Worm (Caenorhabditis elegans) whole organism, young adult: ENCODE data around the gene F18E3.12.

Experiments
- B0261.1 ChIP-seq: sonication (generic microtip); optimal IDR thresholded peaks from 2 replicates; lab custom pipeline; 2016; ENCODE audit warnings: mild to moderate bottlenecking, missing genetic modification characterization, moderate library complexity, missing compliant biosample characterization
- B0336.3 ChIP-seq: fragments of 200-800 bp; sonication (Bioruptor generic); IDR thresholded peaks from 2 replicates; pipeline ENCODE4 v1.3.6; 2022; ENCODE audit warnings: missing genetic modification characterization, missing compliant biosample characterization
- F33H1.4 ChIP-seq: fragments of 200-800 bp; sonication (Bioruptor generic); IDR thresholded peaks from 2 replicates; pipeline ENCODE4 v1.3.6; 2022; ENCODE audit warnings: missing genetic modification reagents, missing genetic modification characterization, missing compliant biosample characterization
- F55B11.4 ChIP-seq: sonication (generic microtip); optimal IDR thresholded peaks from 2 replicates; lab custom pipeline; 2016; ENCODE audit warnings: missing compliant biosample characterization, missing genetic modification characterization, borderline replicate concordance; ENCODE audit not compliant: insufficient read depth
- K11D2.4 ChIP-seq: fragments of 200-800 bp; sonication (Bioruptor generic); IDR thresholded peaks from 2 replicates; pipeline ENCODE4 v1.3.6; 2022; ENCODE audit warnings: missing genetic modification reagents, missing genetic modification characterization, missing compliant biosample characterization
- K12H6.12 ChIP-seq: fragments of 200-800 bp; sonication (Bioruptor generic); optimal IDR thresholded peaks from 2 replicates; lab custom pipeline; 2018; ENCODE audit warnings: mild to moderate bottlenecking, missing genetic modification characterization, missing compliant biosample characterization
- Y53G8AR.9 ChIP-seq: fragments of 200-800 bp; sonication (Bioruptor generic); conservative IDR thresholded peaks from 2 replicates; pipeline ENCODE4 v1.3.6; 2022; ENCODE audit warnings: missing genetic modification reagents, missing genetic modification characterization, missing compliant biosample characterization
- Y56A3A.18 ChIP-seq: fragments of 200-800 bp; sonication (Bioruptor generic); IDR thresholded peaks from 2 replicates; pipeline ENCODE4 v1.3.6; 2022; ENCODE audit warnings: missing genetic modification reagents, missing genetic modification characterization, missing compliant biosample characterization
- Y67H2A.10 ChIP-seq: fragments of 200-800 bp; sonication (Bioruptor generic); conservative IDR thresholded peaks from 2 replicates; pipeline ENCODE4 v1.3.6; 2022; ENCODE audit warnings: missing genetic modification reagents, missing genetic modification characterization, missing compliant biosample characterization
- ZK185.1 ChIP-seq: sonication (generic microtip); optimal IDR thresholded peaks from 2 replicates; lab custom pipeline; 2016; ENCODE audit warnings: mild to moderate bottlenecking, missing genetic modification characterization, missing compliant biosample characterization; ENCODE audit not compliant: poor library complexity, severe bottlenecking
- ama-1 ChIP-seq, 3 experiments: fragments of 150-350 bp in 1 of 3; sonication (generic microtip) in 2 of 3; optimal IDR thresholded peaks; 2 replicates each; lab custom pipeline; 2014 to 2018; ENCODE audit warnings: missing biosample characterization in 2 of 3, missing genetic modification characterization in 2 of 3, missing genetic modification reagents in 2 of 3
- atf-7 ChIP-seq: sonication (generic microtip); optimal IDR thresholded peaks from 2 replicates; lab custom pipeline; 2017; ENCODE audit warnings: mild to moderate bottlenecking, missing genetic modification characterization, missing compliant biosample characterization
- attf-5 ChIP-seq: fragments of 200-800 bp; sonication (Bioruptor generic); optimal IDR thresholded peaks from 2 replicates; lab custom pipeline; 2018; ENCODE audit warnings: mild to moderate bottlenecking, missing genetic modification characterization, missing compliant biosample characterization
- ceh-100 ChIP-seq: fragments of 200-800 bp; sonication (Bioruptor generic); IDR thresholded peaks from 2 replicates; pipeline ENCODE4 v1.3.6; 2022; ENCODE audit warnings: missing genetic modification reagents, missing genetic modification characterization, missing compliant biosample characterization
- dox-1 ChIP-seq: fragments of 200-800 bp; sonication (Bioruptor generic); IDR thresholded peaks from 2 replicates; pipeline ENCODE4 v1.3.6; 2022; ENCODE audit warnings: missing genetic modification reagents, missing genetic modification characterization, missing compliant biosample characterization
- dpl-1 ChIP-seq: fragments of 150-350 bp; optimal IDR thresholded peaks from 2 replicates; lab custom pipeline; 2014; ENCODE audit warnings: missing biosample characterization, missing genetic modification reagents, missing genetic modification characterization
- egl-18 ChIP-seq: fragments of 200-800 bp; sonication (Bioruptor generic); IDR thresholded peaks from 2 replicates; pipeline ENCODE4 v1.3.6; 2022; ENCODE audit warnings: missing genetic modification reagents, missing genetic modification characterization, missing compliant biosample characterization
- ets-4 ChIP-seq: fragments of 200-800 bp; sonication (Bioruptor generic); optimal IDR thresholded peaks from 2 replicates; lab custom pipeline; 2018; ENCODE audit warnings: mild to moderate bottlenecking, missing genetic modification characterization, missing compliant biosample characterization
- hmg-1.2 ChIP-seq: fragments of 200-800 bp; sonication (Bioruptor generic); IDR thresholded peaks from 2 replicates; pipeline ENCODE4 v1.3.6; 2022; ENCODE audit warnings: missing genetic modification reagents, missing genetic modification characterization, missing compliant biosample characterization
- lin-26 ChIP-seq: fragments of 200-800 bp; sonication (Bioruptor generic); IDR thresholded peaks from 2 replicates; pipeline ENCODE4 v1.3.6; 2022; ENCODE audit warnings: missing genetic modification reagents, missing genetic modification characterization, missing compliant biosample characterization
- lir-1 ChIP-seq: fragments of 200-800 bp; sonication (Bioruptor generic); conservative IDR thresholded peaks from 2 replicates; pipeline ENCODE4 v1.3.6; 2022; ENCODE audit warnings: missing genetic modification reagents, missing genetic modification characterization, missing compliant biosample characterization
- lsl-1 ChIP-seq: fragments of 200-800 bp; sonication (Bioruptor generic); optimal IDR thresholded peaks from 2 replicates; lab custom pipeline; 2018; ENCODE audit warnings: mild to moderate bottlenecking, missing genetic modification characterization, moderate library complexity, missing compliant biosample characterization
- madf-10 ChIP-seq: sonication (generic microtip); optimal IDR thresholded peaks from 2 replicates; lab custom pipeline; 2016; ENCODE audit warnings: mild to moderate bottlenecking, missing genetic modification characterization, missing compliant biosample characterization
- madf-6 ChIP-seq: fragments of 200-800 bp; sonication (Bioruptor generic); IDR thresholded peaks from 2 replicates; pipeline ENCODE4 v1.3.6; 2022; ENCODE audit warnings: missing genetic modification reagents, missing genetic modification characterization, missing compliant biosample characterization
- madf-8 ChIP-seq: fragments of 200-800 bp; sonication (Bioruptor generic); conservative IDR thresholded peaks from 2 replicates; pipeline ENCODE4 v1.3.6; 2022; ENCODE audit warnings: missing genetic modification reagents, missing genetic modification characterization, missing compliant biosample characterization
- mcd-1 ChIP-seq: fragments of 200-800 bp; sonication (Bioruptor generic); IDR thresholded peaks from 2 replicates; pipeline ENCODE4 v1.3.6; 2022; ENCODE audit warnings: missing genetic modification reagents, missing genetic modification characterization, missing compliant biosample characterization
- mel-28 ChIP-seq: sonication (generic microtip); optimal IDR thresholded peaks from 2 replicates; lab custom pipeline; 2016; ENCODE audit warnings: borderline replicate concordance, mild to moderate bottlenecking, missing genetic modification characterization, missing compliant biosample characterization
- mxl-1 ChIP-seq: sonication (generic microtip); optimal IDR thresholded peaks from 2 replicates; lab custom pipeline; 2016; ENCODE audit warnings: missing genetic modification characterization, missing compliant biosample characterization
- nfya-1 ChIP-seq: sonication (generic microtip); optimal IDR thresholded peaks from 2 replicates; lab custom pipeline; 2017; ENCODE audit warnings: antibody characterized with exemption, missing compliant biosample characterization, missing genetic modification characterization, borderline replicate concordance; ENCODE audit not compliant: insufficient read depth
- nfyb-1 ChIP-seq: fragments of 200-800 bp; sonication (Bioruptor generic); IDR thresholded peaks from 2 replicates; pipeline ENCODE4 v1.3.6; 2022; ENCODE audit warnings: missing genetic modification reagents, missing genetic modification characterization, missing compliant biosample characterization
- nhr-27 ChIP-seq: fragments of 200-800 bp; sonication (Bioruptor generic); optimal IDR thresholded peaks from 2 replicates; lab custom pipeline; 2018; ENCODE audit warnings: mild to moderate bottlenecking, missing genetic modification characterization, moderate library complexity, missing compliant biosample characterization
- nhr-80 ChIP-seq: sonication (generic microtip); optimal IDR thresholded peaks from 2 replicates; lab custom pipeline; 2016; ENCODE audit warnings: missing genetic modification characterization, missing compliant biosample characterization
- pbrm-1 ChIP-seq: fragments of 200-800 bp; sonication (Bioruptor generic); IDR thresholded peaks from 2 replicates; pipeline ENCODE4 v1.3.6; 2022; ENCODE audit warnings: missing genetic modification reagents, missing genetic modification characterization, missing compliant biosample characterization
- pha-4 ChIP-seq: fragments of 150-350 bp; sonication (generic microtip); optimal IDR thresholded peaks from 2 replicates; lab custom pipeline; 2014; ENCODE audit warnings: missing biosample characterization, missing genetic modification reagents, missing genetic modification characterization
- rec-8 ChIP-seq, 2 experiments: sonication (generic microtip); optimal IDR thresholded peaks; 2 replicates each; lab custom pipeline; 2016; ENCODE audit warnings: mild to moderate bottlenecking in 2 of 2, missing genetic modification characterization in 2 of 2, missing genetic modification reagents in 2 of 2, missing genotype in 2 of 2, missing biosample characterization in 1 of 2, missing compliant biosample characterization in 1 of 2, moderate library complexity in 1 of 2
- repo-1 ChIP-seq: sonication (generic microtip); optimal IDR thresholded peaks from 2 replicates; lab custom pipeline; 2017; ENCODE audit warnings: mild to moderate bottlenecking, missing genetic modification characterization, missing compliant biosample characterization
- somi-1 ChIP-seq: fragments of 200-800 bp; sonication (Bioruptor generic); optimal IDR thresholded peaks from 2 replicates; lab custom pipeline; 2018; ENCODE audit warnings: mild to moderate bottlenecking, missing genetic modification characterization, missing compliant biosample characterization
- unc-62 ChIP-seq: fragments of 150-350 bp; optimal IDR thresholded peaks from 2 replicates; lab custom pipeline; 2014; ENCODE audit warnings: missing biosample characterization, missing genetic modification reagents, missing genetic modification characterization
- xnd-1 ChIP-seq: sonication (generic microtip); optimal IDR thresholded peaks from 2 replicates; lab custom pipeline; 2016; ENCODE audit warnings: missing genotype, missing genetic modification reagents, missing genetic modification characterization, missing compliant biosample characterization
- ztf-26 ChIP-seq: sonication (generic microtip); optimal IDR thresholded peaks from 2 replicates; lab custom pipeline; 2017; ENCODE audit warnings: missing genetic modification characterization, missing compliant biosample characterization

The F18E3.12 gene

ce11 chrV:7434805-7435363, 20.1 kb downstream of the F18E3.12 start (continued):
- TF ChIP-seq ama-1 (optimal IDR thresholded peaks at IDR 0.05; lab: Kevin White, UChicago) (peak; percentile 67), ama-1 (GFP tag; optimal IDR thresholded peaks at IDR 0.05; lab: Kevin White, UChicago) (no peak), pbrm-1 (GFP tag; lab: Robert Waterston, UW) (no peak), Y67H2A.10 (GFP tag; lab: Robert Waterston, UW) (no peak), K11D2.4 (GFP tag; lab: Robert Waterston, UW) (0 out of 2 replicates have a peak, but pooled peaks have one; percentile 30), K12H6.12 (peak; percentile 50), ZK185.1 (tag; lab: Kevin White, UChicago) (peak; percentile 9), lir-1 (GFP tag; lab: Robert Waterston, UW) (no peak), nhr-27 (tag; lab: Kevin White, UChicago) (no peak), Y53G8AR.9 (GFP tag; lab: Robert Waterston, UW) (peak; percentile 36; the same call in 1 of the 2 replicates), somi-1 (GFP tag; lab: Kevin White, UChicago) (peak; percentile 50), madf-10 (tag; lab: Kevin White, UChicago) (peak; percentile 24), lsl-1 (GFP tag; lab: Kevin White, UChicago) (no peak), dox-1 (GFP tag; lab: Robert Waterston, UW) (no peak), Y56A3A.18 (GFP tag; lab: Robert Waterston, UW) (0 out of 2 replicates have a peak, but pooled peaks have one; percentile 29), mel-28 (tag; lab: Kevin White, UChicago) (no peak), mxl-1 (no peak), repo-1 (tag; lab: Kevin White, UChicago) (no peak), mcd-1 (GFP tag; lab: Robert Waterston, UW) (0 out of 2 replicates have a peak, but pooled peaks have one; percentile 6), pha-4 (tag; lab: Kevin White, UChicago) (peak; percentile 76), attf-5 (peak; percentile 32), xnd-1 (tag; lab: Kevin White, UChicago) (no peak)

DNA sequence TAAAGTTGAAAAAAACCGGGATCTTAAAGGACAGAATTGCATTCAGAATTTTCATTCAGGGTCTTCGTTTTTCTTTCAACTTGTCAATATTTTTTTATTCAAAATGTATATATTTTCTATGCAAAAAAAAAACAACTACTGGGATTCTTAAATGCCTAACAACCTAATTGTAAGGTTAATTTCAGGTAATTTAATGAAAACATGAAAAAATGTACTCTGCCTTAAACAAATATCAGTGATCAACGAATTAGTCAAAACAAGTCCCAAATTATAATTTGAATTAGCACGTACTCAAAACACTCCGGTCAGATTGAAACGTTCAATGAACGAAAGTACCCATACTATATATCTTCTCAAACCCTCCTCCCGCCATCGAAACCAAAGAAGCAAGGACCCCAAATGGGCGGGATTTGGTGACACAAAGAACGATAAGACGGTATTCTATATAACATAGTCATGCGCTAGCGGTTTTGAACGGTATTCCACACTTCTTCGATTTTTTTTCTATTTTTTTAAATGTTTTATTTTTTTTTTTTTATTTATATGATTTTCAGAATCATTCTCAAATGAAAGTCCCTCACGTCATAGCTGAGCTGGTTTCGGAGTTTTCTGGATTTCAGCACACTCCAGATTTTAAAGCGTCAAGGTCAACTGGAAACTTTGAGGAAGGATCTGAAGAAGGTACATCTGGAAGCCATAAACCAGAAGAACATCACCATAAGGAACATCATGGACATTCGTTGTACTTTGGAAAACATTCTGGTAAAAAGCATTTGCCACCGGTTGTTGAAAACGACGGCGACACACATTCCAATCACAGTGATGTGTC, 20.8 kb downstream of the F18E3.12 start, which contains the start of the genes ddo-2 and F25E5.8:
TSS of gene ddo-2 (minus strand) at position 330 of the 829 bp plus-strand sequence.
TSS of gene F25E5.8 (plus strand) at position 555 of the 829 bp plus-strand sequence.
- TF ChIP-seq atf-7 (tag; lab: Kevin White, UChicago), result no peak
- peak; percentile 71 for TF ChIP-seq ama-1 (optimal IDR thresholded peaks at IDR 0.05; lab: Kevin White, UChicago)
- no peak for TF ChIP-seq ama-1 (GFP tag; optimal IDR thresholded peaks at IDR 0.05; lab: Kevin White, UChicago)
- TF ChIP-seq lin-26, result 0 out of 2 replicates have a peak, but pooled peaks have one; percentile 18
- 0 out of 2 replicates have a peak, but pooled peaks have one; percentile 15 for TF ChIP-seq nfyb-1 (GFP tag; lab: Robert Waterston, UW)

- no peak for TF ChIP-seq egl-18
- TF ChIP-seq unc-62 (GFP tag; lab: Kevin White, UChicago), result no peak
- no peak for TF ChIP-seq ceh-100
- 0 out of 2 replicates have a peak, but pooled peaks have one; percentile 25 for TF ChIP-seq Y53G8AR.9 (GFP tag; lab: Robert Waterston, UW)
- no peak for TF ChIP-seq B0261.1
Measured at ce11 chrV:7436509-7436908, 21.7 kb downstream of the F18E3.12 start.

DNA sequence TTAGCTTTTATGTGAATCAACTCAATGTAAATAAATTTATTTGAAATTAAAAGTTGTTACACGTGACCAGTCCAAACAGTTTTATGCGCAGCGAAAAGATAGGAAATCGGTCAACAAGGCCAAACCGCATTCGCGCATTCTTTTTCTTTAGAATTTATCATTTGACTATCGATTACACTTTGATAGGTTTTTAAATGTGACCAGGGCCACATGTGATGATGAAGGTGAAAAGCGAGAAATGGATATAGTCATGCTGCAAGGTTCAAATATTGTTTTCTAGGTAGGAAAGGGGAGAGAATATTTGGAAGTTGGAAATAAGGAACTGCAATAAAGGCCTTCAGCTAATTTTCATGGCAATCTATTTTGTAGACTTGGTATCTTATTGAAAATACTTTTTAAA, 22.1 kb downstream of the F18E3.12 start:
- TF ChIP-seq nfya-1 (tag; lab: Kevin White, UChicago) (no peak), madf-8 (GFP tag; lab: Robert Waterston, UW) (no peak), ets-4 (no peak), dpl-1 (no peak), F55B11.4 (no peak), rec-8 (tag; optimal IDR thresholded peaks at IDR 0.05; lab: Kevin White, UChicago) (no peak), B0336.3 (GFP tag; lab: Robert Waterston, UW) (no peak), nhr-80 (no peak), F33H1.4 (no peak), ztf-26 (no peak), madf-6 (GFP tag; lab: Robert Waterston, UW) (0 out of 2 replicates have a peak, but pooled peaks have one; percentile 32), ZK185.1 (tag; lab: Kevin White, UChicago) (peak; percentile 65), hmg-1.2 (GFP tag; lab: Robert Waterston, UW) (no peak), atf-7 (tag; lab: Kevin White, UChicago) (no peak), pha-4 (tag; lab: Kevin White, UChicago) (no peak)
